Fruit fly (Drosophila melanogaster) whole organism: Measurements from ENCODE around the gene CG9928.

Experiments used
- CG8478 ChIP-seq: fragments of >200 bp; optimal IDR thresholded peaks from 2 replicates; lab custom pipeline; 2018; ENCODE audit warnings: inconsistent platforms
- Dll ChIP-seq: fragments of >200 bp; optimal IDR thresholded peaks from 2 replicates; lab custom pipeline; 2017
- EcR ChIP-seq, 2 experiments: fragments of >200 bp; optimal IDR thresholded peaks; 2 replicates each; lab custom pipeline; 2017; ENCODE audit warnings: missing biosample characterization in 2 of 2, missing genetic modification characterization in 2 of 2, missing genetic modification reagents in 2 of 2
- pan ChIP-seq: fragments of >200 bp; optimal IDR thresholded peaks from 2 replicates; lab custom pipeline; 2017
- usp ChIP-seq: fragments of >200 bp; optimal IDR thresholded peaks from 2 replicates; lab custom pipeline; 2017; ENCODE audit warnings: missing biosample characterization, missing genetic modification characterization, mixed read lengths

- TF ChIP-seq usp (GFP tag; lab: Kevin White, UChicago) (no peak), EcR (GFP tag; optimal IDR thresholded peaks at IDR 0.05; lab: Kevin White, UChicago) (no peak), Dll (lab: Kevin White, UChicago) (no peak), CG8478 (lab: Kevin White, UChicago) (no peak), pan (lab: Kevin White, UChicago) (no peak)
These were observed 41.2 kb downstream of the CG9928 start for dm6 chr2L:13101477-13101876.
